Worm (Caenorhabditis elegans) whole organism, late embryonic: ENCODE data around the gene Y69A2AR.25.

ENCODE experiments used
- F13H6.1 ChIP-seq: sonication (generic microtip); optimal IDR thresholded peaks from 2 replicates; lab custom pipeline; 2016; ENCODE audit warnings: missing genetic modification characterization, missing compliant biosample characterization
- K02D7.2 ChIP-seq: sonication (generic microtip); optimal IDR thresholded peaks from 2 replicates; lab custom pipeline; 2017; ENCODE audit warnings: mild to moderate bottlenecking, missing genetic modification characterization, missing compliant biosample characterization
- Y22D7AL.16 ChIP-seq: sonication (generic microtip); optimal IDR thresholded peaks from 2 replicates; lab custom pipeline; 2016; ENCODE audit warnings: missing genetic modification characterization, missing compliant biosample characterization
- ahr-1 ChIP-seq: sonication (generic microtip); optimal IDR thresholded peaks from 2 replicates; lab custom pipeline; 2016; ENCODE audit warnings: missing genetic modification characterization, missing compliant biosample characterization
- ceh-14 ChIP-seq: sonication (generic microtip); optimal IDR thresholded peaks from 2 replicates; lab custom pipeline; 2016; ENCODE audit warnings: missing genotype, missing genetic modification characterization, missing compliant biosample characterization
- ceh-19 ChIP-seq: fragments of 200-800 bp; sonication (Bioruptor generic); optimal IDR thresholded peaks from 2 replicates; lab custom pipeline; 2018; ENCODE audit warnings: mild to moderate bottlenecking, missing genetic modification characterization, missing compliant biosample characterization
- ceh-2 ChIP-seq: sonication (generic microtip); optimal IDR thresholded peaks from 2 replicates; lab custom pipeline; 2016; ENCODE audit warnings: missing genotype, missing genetic modification characterization, missing compliant biosample characterization
- ceh-22 ChIP-seq: sonication (generic microtip); optimal IDR thresholded peaks from 2 replicates; lab custom pipeline; 2017; ENCODE audit warnings: missing biosample characterization, missing genetic modification characterization
- ceh-30 ChIP-seq: fragments of 150-350 bp; optimal IDR thresholded peaks from 2 replicates; lab custom pipeline; 2014; ENCODE audit warnings: missing biosample characterization, missing genetic modification characterization
- ceh-31 ChIP-seq: sonication (generic microtip); optimal IDR thresholded peaks from 2 replicates; lab custom pipeline; 2016; ENCODE audit warnings: missing genetic modification characterization, missing compliant biosample characterization
- ceh-34 ChIP-seq: sonication (generic microtip); optimal IDR thresholded peaks from 2 replicates; lab custom pipeline; 2016; ENCODE audit warnings: mild to moderate bottlenecking, missing genetic modification characterization, missing compliant biosample characterization
- ceh-48 ChIP-seq: sonication (generic microtip); optimal IDR thresholded peaks from 2 replicates; lab custom pipeline; 2016; ENCODE audit warnings: missing genetic modification characterization, inconsistent platforms, missing compliant biosample characterization
- ceh-6 ChIP-seq: fragments of 200-800 bp; sonication (Bioruptor generic); optimal IDR thresholded peaks from 2 replicates; lab custom pipeline; 2018; ENCODE audit warnings: mild to moderate bottlenecking, missing genetic modification characterization, missing compliant biosample characterization
- ceh-9 ChIP-seq: sonication (generic microtip); optimal IDR thresholded peaks from 2 replicates; lab custom pipeline; 2016; ENCODE audit warnings: mild to moderate bottlenecking, missing genetic modification characterization, inconsistent platforms, missing compliant biosample characterization
- che-1 ChIP-seq: sonication (generic microtip); optimal IDR thresholded peaks from 2 replicates; lab custom pipeline; 2016; ENCODE audit warnings: mild to moderate bottlenecking, missing genetic modification characterization, missing compliant biosample characterization
- elt-2 ChIP-seq: sonication (generic microtip); optimal IDR thresholded peaks from 2 replicates; lab custom pipeline; 2016; ENCODE audit warnings: missing genetic modification reagents, missing genetic modification characterization, missing compliant biosample characterization
- elt-4 ChIP-seq: sonication (generic microtip); optimal IDR thresholded peaks from 2 replicates; lab custom pipeline; 2016; ENCODE audit warnings: missing genetic modification characterization, missing compliant biosample characterization
- ets-4 ChIP-seq: sonication (generic microtip); optimal IDR thresholded peaks from 2 replicates; lab custom pipeline; 2016; ENCODE audit warnings: missing genetic modification characterization, missing compliant biosample characterization
- fax-1 ChIP-seq: sonication (generic microtip); optimal IDR thresholded peaks from 2 replicates; lab custom pipeline; 2016; ENCODE audit warnings: missing genotype, missing genetic modification characterization, missing compliant biosample characterization
- fkh-10 ChIP-seq: fragments of 150-350 bp; optimal IDR thresholded peaks from 2 replicates; lab custom pipeline; 2014; ENCODE audit warnings: missing biosample characterization, missing genetic modification reagents, missing genetic modification characterization
- hlh-13 ChIP-seq: fragments of 200-800 bp; sonication (Bioruptor generic); optimal IDR thresholded peaks from 2 replicates; lab custom pipeline; 2018; ENCODE audit warnings: mild to moderate bottlenecking, missing genetic modification characterization, missing compliant biosample characterization
- hlh-15 ChIP-seq: sonication (generic microtip); optimal IDR thresholded peaks from 2 replicates; lab custom pipeline; 2016; ENCODE audit warnings: missing genetic modification characterization, missing compliant biosample characterization
- hlh-30 ChIP-seq: sonication (generic microtip); optimal IDR thresholded peaks from 2 replicates; lab custom pipeline; 2017; ENCODE audit warnings: antibody characterized with exemption, missing genetic modification characterization, missing compliant biosample characterization; ENCODE audit not compliant: insufficient read depth
- hlh-6 ChIP-seq: sonication (generic microtip); optimal IDR thresholded peaks from 2 replicates; lab custom pipeline; 2016; ENCODE audit warnings: missing genotype, missing genetic modification characterization, missing compliant biosample characterization
- lim-6 ChIP-seq: sonication (generic microtip); optimal IDR thresholded peaks from 2 replicates; lab custom pipeline; 2016; ENCODE audit warnings: missing genetic modification characterization, missing compliant biosample characterization
- madf-2 ChIP-seq: sonication (generic microtip); optimal IDR thresholded peaks from 2 replicates; lab custom pipeline; 2017; ENCODE audit warnings: missing genetic modification characterization, missing compliant biosample characterization
- nhr-232 ChIP-seq: sonication (generic microtip); optimal IDR thresholded peaks from 2 replicates; lab custom pipeline; 2016; ENCODE audit warnings: missing genetic modification characterization, missing compliant biosample characterization
- pag-3 ChIP-seq: sonication (generic microtip); optimal IDR thresholded peaks from 2 replicates; lab custom pipeline; 2016; ENCODE audit warnings: missing compliant biosample characterization, missing genetic modification characterization, borderline replicate concordance
- pha-4 ChIP-seq: fragments of 150-350 bp; optimal IDR thresholded peaks from 2 replicates; lab custom pipeline; 2018; ENCODE audit warnings: missing biosample characterization, missing genetic modification reagents, missing genetic modification characterization
- pqm-1 ChIP-seq: sonication (generic microtip); optimal IDR thresholded peaks from 2 replicates; lab custom pipeline; 2016; ENCODE audit warnings: missing genetic modification characterization, missing compliant biosample characterization
- pros-1 ChIP-seq: fragments of 150-350 bp; optimal IDR thresholded peaks from 2 replicates; lab custom pipeline; 2014; ENCODE audit warnings: missing biosample characterization, missing genetic modification reagents, missing genetic modification characterization
- ref-2 ChIP-seq: sonication (generic microtip); optimal IDR thresholded peaks from 2 replicates; lab custom pipeline; 2016; ENCODE audit warnings: missing genetic modification characterization, missing compliant biosample characterization
- rnt-1 ChIP-seq: sonication (generic microtip); optimal IDR thresholded peaks from 2 replicates; lab custom pipeline; 2016; ENCODE audit warnings: missing genetic modification characterization, missing compliant biosample characterization
- sox-2 ChIP-seq: fragments of 200-800 bp; sonication (Bioruptor generic); IDR thresholded peaks from 2 replicates; pipeline ENCODE4 v1.3.6; 2022; ENCODE audit warnings: missing genetic modification reagents, missing genetic modification characterization, missing compliant biosample characterization
- tbx-7 ChIP-seq: sonication (generic microtip); optimal IDR thresholded peaks from 2 replicates; lab custom pipeline; 2016; ENCODE audit warnings: missing genotype, missing genetic modification characterization, missing compliant biosample characterization
- unc-3 ChIP-seq, 2 experiments: fragments of 200-800 bp in 1 of 2; sonication (Bioruptor generic) in 1 of 2; sonication (generic microtip) in 1 of 2; conservative IDR thresholded peaks in 1 of 2; optimal IDR thresholded peaks in 1 of 2; 2 replicates each; pipeline versions ENCODE4 v1.3.6 to Lab custom; 2016 to 2022; ENCODE audit warnings: missing compliant biosample characterization in 2 of 2, missing genetic modification characterization in 2 of 2, missing genetic modification reagents in 1 of 2
- unc-55 ChIP-seq: sonication (generic microtip); optimal IDR thresholded peaks from 2 replicates; lab custom pipeline; 2017; ENCODE audit warnings: missing biosample characterization, missing genetic modification reagents, missing genetic modification characterization
- zip-5 ChIP-seq: sonication (generic microtip); optimal IDR thresholded peaks from 2 replicates; lab custom pipeline; 2016; ENCODE audit warnings: missing genetic modification characterization, missing compliant biosample characterization
- ztf-16 ChIP-seq: sonication (generic microtip); optimal IDR thresholded peaks from 2 replicates; lab custom pipeline; 2017; ENCODE audit warnings: missing genetic modification characterization, missing compliant biosample characterization

Y69A2AR.25 gene

ce11 chrIV:2563969-2564368, 4.2 kb downstream of the Y69A2AR.25 start, which contains the start of gene Y69A2AR.24:
Gene Y69A2AR.24 (minus strand): TSS chrIV:2564069.
- TF ChIP-seq ahr-1: no peak
- TF ChIP-seq ceh-6 (GFP tag; lab: Kevin White, UChicago): no peak
- no peak for TF ChIP-seq K02D7.2 (tag; lab: Kevin White, UChicago)
- TF ChIP-seq ceh-19 (GFP tag; lab: Kevin White, UChicago): no peak
- TF ChIP-seq hlh-15 (tag; lab: Kevin White, UChicago): no peak
- TF ChIP-seq ceh-30 (tag; lab: Kevin White, UChicago): no peak
- TF ChIP-seq ztf-16 (tag; lab: Kevin White, UChicago): no peak
- no peak for TF ChIP-seq pag-3 (tag; lab: Kevin White, UChicago)
- no peak for TF ChIP-seq pqm-1
- TF ChIP-seq unc-55: no peak
- no peak for TF ChIP-seq elt-2
- TF ChIP-seq Y22D7AL.16 (tag; lab: Kevin White, UChicago): no peak
- no peak for TF ChIP-seq ets-4 (tag; lab: Kevin White, UChicago)
- TF ChIP-seq ref-2: no peak
- TF ChIP-seq hlh-13 (GFP tag; lab: Kevin White, UChicago): no peak
- TF ChIP-seq ceh-48 (tag; lab: Kevin White, UChicago): no peak
- no peak for TF ChIP-seq nhr-232 (tag; lab: Kevin White, UChicago)
- no peak for TF ChIP-seq lim-6

ce11 chrIV:2562071-2562470, 6.1 kb downstream of the Y69A2AR.25 start, which contains the start of gene Y69A2AR.50:
Gene Y69A2AR.50 (plus strand): TSS chrIV:2562371.
- no peak for TF ChIP-seq hlh-30
- TF ChIP-seq ceh-31: no peak
- TF ChIP-seq zip-5 (tag; lab: Kevin White, UChicago): no peak
- no peak for TF ChIP-seq ceh-14 (tag; lab: Kevin White, UChicago)
- TF ChIP-seq sox-2 (GFP tag; lab: Robert Waterston, UW): no peak
- TF ChIP-seq F13H6.1 (tag; lab: Kevin White, UChicago): no peak
- TF ChIP-seq pha-4 (tag; lab: Kevin White, UChicago): no peak
- no peak for TF ChIP-seq hlh-15 (tag; lab: Kevin White, UChicago)
- no peak for TF ChIP-seq unc-3 (GFP tag; conservative IDR thresholded peaks at IDR 0.05; lab: Robert Waterston, UW)
- no peak for TF ChIP-seq unc-3 (tag; optimal IDR thresholded peaks at IDR 0.05; lab: Kevin White, UChicago)
- no peak for TF ChIP-seq rnt-1 (tag; lab: Kevin White, UChicago)
- no peak for TF ChIP-seq elt-2
- no peak for TF ChIP-seq ceh-9 (tag; lab: Kevin White, UChicago)
- TF ChIP-seq tbx-7 (tag; lab: Kevin White, UChicago): no peak
- TF ChIP-seq ceh-19 (GFP tag; lab: Kevin White, UChicago): no peak
- no peak for TF ChIP-seq lim-6
- TF ChIP-seq madf-2 (tag; lab: Kevin White, UChicago): no peak

- no peak for TF ChIP-seq ceh-34 (tag; lab: Kevin White, UChicago)
- TF ChIP-seq ceh-31: no peak
These were observed 6.8 kb downstream of the Y69A2AR.25 start, which contains the start of gene Y69A2AR.46 for ce11 chrIV:2561358-2561757. Gene Y69A2AR.46 (plus strand): TSS chrIV:2561658.

ce11 chrIV:2556211-2556610, 12.0 kb downstream of the Y69A2AR.25 start:
- TF ChIP-seq ceh-19 (GFP tag; lab: Kevin White, UChicago) (no peak), tbx-7 (tag; lab: Kevin White, UChicago) (no peak), K02D7.2 (tag; lab: Kevin White, UChicago) (no peak), zip-5 (tag; lab: Kevin White, UChicago) (no peak), F13H6.1 (tag; lab: Kevin White, UChicago) (no peak), fax-1 (tag; lab: Kevin White, UChicago) (no peak), ceh-22 (tag; lab: Kevin White, UChicago) (no peak), che-1 (tag; lab: Kevin White, UChicago) (no peak), pros-1 (tag; lab: Kevin White, UChicago) (no peak), sox-2 (GFP tag; lab: Robert Waterston, UW) (no peak), pqm-1 (no peak), fkh-10 (GFP tag; lab: Kevin White, UChicago) (no peak), ceh-6 (GFP tag; lab: Kevin White, UChicago) (no peak), elt-4 (tag; lab: Kevin White, UChicago) (no peak), ceh-30 (tag; lab: Kevin White, UChicago) (no peak), hlh-6 (tag; lab: Kevin White, UChicago) (no peak), lim-6 (no peak), hlh-13 (GFP tag; lab: Kevin White, UChicago) (no peak), ceh-2 (no peak)
